Fruit fly (Drosophila melanogaster) Kc167 (cell line): Measurements from ENCODE around the gene CG46439.

ENCODE experiments used
- h ChIP-seq: fragments of >200 bp; optimal IDR thresholded peaks from 3 replicates; lab custom pipeline; 2018; ENCODE audit warnings: missing external identifiers
- insv ChIP-seq: fragments of >200 bp; optimal IDR thresholded peaks from 3 replicates; lab custom pipeline; 2018; ENCODE audit warnings: missing external identifiers
- psq ChIP-seq: fragments of >200 bp; optimal IDR thresholded peaks from 2 replicates; lab custom pipeline; 2017; ENCODE audit warnings: missing external identifiers

DNA sequence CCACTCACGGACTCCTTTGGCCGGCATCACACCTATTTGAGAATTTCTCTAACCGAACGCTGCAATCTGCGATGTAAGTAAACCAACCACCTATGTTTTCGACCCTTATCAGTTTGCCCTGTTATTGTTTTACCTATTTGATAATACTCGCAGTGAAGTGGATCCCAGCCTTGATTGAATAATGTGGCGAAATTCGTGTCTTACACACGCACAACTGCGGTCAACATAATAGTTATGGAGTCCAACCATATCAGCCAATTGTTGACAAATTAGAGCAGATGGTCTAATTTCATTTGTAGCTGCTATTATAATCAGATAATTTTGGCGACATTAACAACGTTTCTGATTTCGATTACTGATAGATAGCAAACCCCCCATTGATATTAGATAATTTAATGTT lies 25.0 kb downstream of the CG46439 start:
- TF ChIP-seq psq (lab: Kevin White, UChicago) (no peak), insv (lab: Kevin White, UChicago) (no peak), h (lab: Kevin White, UChicago) (no peak)
